Fruit fly (Drosophila melanogaster) whole organism, pupa: Measurements from ENCODE around the gene CG15382.
A peak's percentile ranks its signal among the peaks of the same experiment; 100 is the strongest.

Experiments used
- CG15710 ChIP-seq: fragments of 200-800 bp; sonication (Bioruptor generic); optimal IDR thresholded peaks from 2 replicates; lab custom pipeline; 2018; ENCODE audit warnings: missing biosample characterization, mild to moderate bottlenecking, missing genetic modification characterization, moderate library complexity
- CG17806 ChIP-seq: fragments of 200-800 bp; sonication (Bioruptor generic); optimal IDR thresholded peaks from 2 replicates; lab custom pipeline; 2018; ENCODE audit warnings: missing biosample characterization, mild to moderate bottlenecking, missing genetic modification characterization, moderate library complexity
- CG4496 ChIP-seq: fragments of 200-800 bp; sonication (Bioruptor generic); IDR thresholded peaks from 3 replicates; pipeline ENCODE4 v1.3.6; 2022; ENCODE audit warnings: missing biosample characterization, missing genetic modification characterization
- CG9948 ChIP-seq: fragments of 200-800 bp; sonication (Bioruptor generic); optimal IDR thresholded peaks from 2 replicates; lab custom pipeline; 2018; ENCODE audit warnings: missing biosample characterization, mild to moderate bottlenecking, missing genetic modification characterization, moderate library complexity
- EcR ChIP-seq: fragments of 200-800 bp; sonication (Bioruptor generic); optimal IDR thresholded peaks from 3 replicates; lab custom pipeline; 2019; ENCODE audit warnings: missing biosample characterization, missing genetic modification characterization, mild to moderate bottlenecking, moderate library complexity, missing genetic modification reagents
- Pif1A ChIP-seq: fragments of 200-800 bp; sonication (Bioruptor generic); optimal IDR thresholded peaks from 3 replicates; lab custom pipeline; 2016; ENCODE audit warnings: missing biosample characterization, missing genetic modification characterization
- Pif1B ChIP-seq: fragments of 200-800 bp; sonication (Bioruptor generic); optimal IDR thresholded peaks from 3 replicates; lab custom pipeline; 2016; ENCODE audit warnings: missing biosample characterization, missing genetic modification characterization
- fd96Ca ChIP-seq: fragments of 200-800 bp; sonication (Bioruptor generic); IDR thresholded peaks from 3 replicates; pipeline ENCODE4 v1.3.6; 2022; ENCODE audit warnings: missing biosample characterization, missing genetic modification characterization

- TF ChIP-seq CG9948 (tag; lab: Kevin White, UChicago) (peak; percentile 45), CG4496 (peak; percentile 81), EcR (GFP tag; lab: Kevin White, UChicago) (no peak), Pif1A (GFP tag; lab: Kevin White, UChicago) (peak; percentile 71), fd96Ca (GFP tag; lab: Robert Waterston, UW) (peak; percentile 62; the same call in 2 of the 3 replicates), CG17806 (tag; lab: Kevin White, UChicago) (peak; percentile 56), Pif1B (GFP tag; lab: Kevin White, UChicago) (peak; percentile 64), CG15710 (tag; lab: Kevin White, UChicago) (peak; percentile 36)
Measured at dm6 chr2L:2189100-2189499, 33.5 kb downstream of the CG15382 start.
